Fruit fly (Drosophila melanogaster) whole organism, embryonic: Measurements from ENCODE around the gene Glyat.

Experiments
- Aef1 ChIP-seq: fragments of 200-800 bp; sonication (Bioruptor generic); IDR thresholded peaks from 3 replicates; pipeline ENCODE4 v1.3.6; 2022; ENCODE audit warnings: missing biosample characterization, missing genetic modification characterization
- Bgb ChIP-seq: fragments of 200-800 bp; sonication (Bioruptor generic); IDR thresholded peaks from 2 replicates; pipeline ENCODE4 v1.3.6; 2022; ENCODE audit warnings: missing biosample characterization, missing genetic modification characterization; ENCODE audit not compliant: partially characterized antibody
- Bteb2 ChIP-seq: fragments of 200-800 bp; sonication (Bioruptor generic); optimal IDR thresholded peaks from 2 replicates; lab custom pipeline; 2016; ENCODE audit warnings: missing biosample characterization, missing genetic modification characterization
- CG10147 ChIP-seq: fragments of 200-800 bp; sonication (Bioruptor generic); optimal IDR thresholded peaks from 2 replicates; lab custom pipeline; 2019; ENCODE audit warnings: missing biosample characterization, mild to moderate bottlenecking, missing genetic modification characterization, moderate library complexity
- CG1024 ChIP-seq: fragments of 200-800 bp; sonication (Bioruptor generic); IDR thresholded peaks from 2 replicates; pipeline ENCODE4 v1.3.6; 2022; ENCODE audit warnings: missing biosample characterization, missing genetic modification characterization
- CG10565 ChIP-seq: fragments of 200-800 bp; sonication (Bioruptor generic); optimal IDR thresholded peaks from 3 replicates; lab custom pipeline; 2016; ENCODE audit warnings: missing biosample characterization, mild to moderate bottlenecking, missing genetic modification characterization
- CG12155 ChIP-seq: fragments of 200-800 bp; sonication (Bioruptor generic); optimal IDR thresholded peaks from 3 replicates; lab custom pipeline; 2016; ENCODE audit warnings: missing biosample characterization, missing genetic modification characterization
- CG12769 ChIP-seq: fragments of 200-800 bp; sonication (Bioruptor generic); optimal IDR thresholded peaks from 2 replicates; lab custom pipeline; 2019; ENCODE audit warnings: missing biosample characterization, mild to moderate bottlenecking, missing genetic modification characterization, moderate library complexity
- CG14965 ChIP-seq: fragments of 200-800 bp; sonication (Bioruptor generic); optimal IDR thresholded peaks from 2 replicates; lab custom pipeline; 2016; ENCODE audit warnings: missing biosample characterization, missing genetic modification characterization, borderline replicate concordance
- CG1647 ChIP-seq: fragments of 200-800 bp; sonication (Bioruptor generic); optimal IDR thresholded peaks from 3 replicates; lab custom pipeline; 2016; ENCODE audit warnings: missing biosample characterization, missing genetic modification characterization
- CG2889 ChIP-seq: fragments of 200-800 bp; sonication (Bioruptor generic); IDR thresholded peaks from 3 replicates; pipeline ENCODE4 v1.3.6; 2022; ENCODE audit warnings: missing biosample characterization, missing genetic modification characterization
- CG3281 ChIP-seq: fragments of 200-800 bp; sonication (Bioruptor generic); optimal IDR thresholded peaks from 3 replicates; lab custom pipeline; 2017; ENCODE audit warnings: missing biosample characterization, mild to moderate bottlenecking, missing genetic modification characterization
- CG4328 ChIP-seq: fragments of 200-800 bp; sonication (Bioruptor generic); optimal IDR thresholded peaks from 3 replicates; lab custom pipeline; 2017; ENCODE audit warnings: missing biosample characterization, missing genetic modification reagents, missing genetic modification characterization
- CG5180 ChIP-seq: fragments of 200-800 bp; sonication (Bioruptor generic); optimal IDR thresholded peaks from 3 replicates; lab custom pipeline; 2017; ENCODE audit warnings: missing biosample characterization, missing genetic modification characterization, mild to moderate bottlenecking, moderate library complexity, missing genetic modification reagents
- CG6272 ChIP-seq: fragments of 200-800 bp; sonication (Bioruptor generic); IDR thresholded peaks from 2 replicates; pipeline ENCODE4 v1.3.6; 2022; ENCODE audit warnings: missing biosample characterization, missing genetic modification characterization
- CG6765 ChIP-seq: fragments of 200-800 bp; sonication (Bioruptor generic); optimal IDR thresholded peaks from 3 replicates; lab custom pipeline; 2017; ENCODE audit warnings: missing biosample characterization, mild to moderate bottlenecking, missing genetic modification characterization
- CG7987 ChIP-seq: fragments of 200-800 bp; sonication (Bioruptor generic); optimal IDR thresholded peaks from 2 replicates; lab custom pipeline; 2018; ENCODE audit warnings: missing biosample characterization, mild to moderate bottlenecking, missing genetic modification characterization, moderate library complexity
- CG8478 ChIP-seq: fragments of >200 bp; optimal IDR thresholded peaks from 2 replicates; lab custom pipeline; 2018
- CG9215 ChIP-seq: fragments of 200-800 bp; sonication (Bioruptor generic); IDR thresholded peaks from 2 replicates; pipeline ENCODE4 v1.3.6; 2022; ENCODE audit warnings: missing biosample characterization, missing genetic modification characterization
- CG9727 ChIP-seq: fragments of 200-800 bp; sonication (Bioruptor generic); optimal IDR thresholded peaks from 3 replicates; lab custom pipeline; 2017; ENCODE audit warnings: missing biosample characterization, mild to moderate bottlenecking, missing genetic modification characterization
- Dll ChIP-seq: fragments of 200-800 bp; sonication (Bioruptor generic); IDR thresholded peaks from 4 replicates; pipeline ENCODE4 v1.3.6; 2022; ENCODE audit warnings: missing biosample characterization, missing genetic modification characterization; ENCODE audit not compliant: partially characterized antibody
- Doc3 ChIP-seq: fragments of 200-800 bp; sonication (Bioruptor generic); IDR thresholded peaks from 3 replicates; pipeline ENCODE4 v1.3.6; 2022; ENCODE audit warnings: missing biosample characterization, missing genetic modification characterization; ENCODE audit not compliant: partially characterized antibody
- Dref ChIP-seq: fragments of 200-800 bp; sonication (Bioruptor generic); IDR thresholded peaks from 2 replicates; pipeline ENCODE4 v1.3.6; 2022; ENCODE audit warnings: missing biosample characterization, missing genetic modification characterization
- E2f1 ChIP-seq: fragments of 200-800 bp; sonication (Bioruptor generic); IDR thresholded peaks from 2 replicates; pipeline ENCODE4 v1.3.6; 2022; ENCODE audit warnings: missing biosample characterization, missing genetic modification characterization
- Eip74EF ChIP-seq, 2 experiments: fragments of 200-800 bp in 1 of 2; fragments of >200 bp in 1 of 2; sonication (Bioruptor generic) in 1 of 2; optimal IDR thresholded peaks; 2 replicates each; lab custom pipeline; 2017 to 2019; ENCODE audit warnings: missing biosample characterization in 2 of 2, missing genetic modification characterization in 2 of 2, mild to moderate bottlenecking in 1 of 2, moderate library complexity in 1 of 2
- Elba2 ChIP-seq: fragments of 200-800 bp; sonication (Bioruptor generic); optimal IDR thresholded peaks from 3 replicates; lab custom pipeline; 2016; ENCODE audit warnings: missing biosample characterization, missing genetic modification characterization
- HmgD ChIP-seq: fragments of 200-800 bp; sonication (Bioruptor generic); optimal IDR thresholded peaks from 3 replicates; lab custom pipeline; 2016; ENCODE audit warnings: missing biosample characterization, missing genetic modification characterization
- Kr ChIP-seq: fragments of 200-800 bp; sonication (Bioruptor generic); optimal IDR thresholded peaks from 2 replicates; lab custom pipeline; 2017; ENCODE audit warnings: missing biosample characterization, mild to moderate bottlenecking, missing genetic modification characterization
- NC2β ChIP-seq: fragments of 200-800 bp; sonication (Bioruptor generic); optimal IDR thresholded peaks from 2 replicates; lab custom pipeline; 2016; ENCODE audit warnings: missing biosample characterization, missing genetic modification characterization
- Nf-YB ChIP-seq: fragments of 200-800 bp; sonication (Bioruptor generic); optimal IDR thresholded peaks from 3 replicates; lab custom pipeline; 2019; ENCODE audit warnings: missing biosample characterization, mild to moderate bottlenecking, missing genetic modification characterization, moderate library complexity
- Nf-YC ChIP-seq: fragments of 200-800 bp; optimal IDR thresholded peaks from 3 replicates; lab custom pipeline; 2019; ENCODE audit warnings: missing biosample characterization, mild to moderate bottlenecking, missing genetic modification characterization, moderate library complexity
- Scr ChIP-seq: fragments of 200-800 bp; sonication (Bioruptor generic); IDR thresholded peaks from 2 replicates; pipeline ENCODE4 v1.3.6; 2022; ENCODE audit warnings: missing biosample characterization, missing genetic modification characterization; ENCODE audit not compliant: partially characterized antibody
- Sry-δ ChIP-seq: fragments of 200-800 bp; sonication (Bioruptor generic); optimal IDR thresholded peaks from 2 replicates; lab custom pipeline; 2016; ENCODE audit warnings: missing biosample characterization, missing genetic modification characterization
- Trl ChIP-seq, 3 experiments: fragments of >200 bp in 2 of 3; fragments of 200-800 bp in 1 of 3; sonication (Bioruptor generic) in 1 of 3; optimal IDR thresholded peaks; 2 replicates in 1 of 3; 3 replicates in 2 of 3; lab custom pipeline; 2016 to 2017; ENCODE audit warnings: missing biosample characterization in 1 of 3, missing genetic modification characterization in 1 of 3
- da ChIP-seq: fragments of 200-800 bp; sonication (Bioruptor generic); optimal IDR thresholded peaks from 2 replicates; lab custom pipeline; 2016; ENCODE audit warnings: missing biosample characterization, missing genetic modification characterization
- dm ChIP-seq: fragments of 200-800 bp; sonication (Bioruptor generic); optimal IDR thresholded peaks from 3 replicates; lab custom pipeline; 2016; ENCODE audit warnings: missing biosample characterization, missing genetic modification characterization
- eyg ChIP-seq: fragments of 200-800 bp; sonication (Bioruptor generic); optimal IDR thresholded peaks from 3 replicates; lab custom pipeline; 2016; ENCODE audit warnings: missing biosample characterization, missing genetic modification characterization
- gce ChIP-seq: fragments of 200-800 bp; sonication (Bioruptor generic); IDR thresholded peaks from 3 replicates; pipeline ENCODE4 v1.3.6; 2022; ENCODE audit warnings: missing biosample characterization, missing genetic modification characterization
- gem ChIP-seq: fragments of 200-800 bp; sonication (Bioruptor generic); optimal IDR thresholded peaks from 2 replicates; lab custom pipeline; 2019; ENCODE audit warnings: missing biosample characterization, mild to moderate bottlenecking, missing genetic modification characterization, moderate library complexity
- grn ChIP-seq: fragments of 200-800 bp; sonication (Bioruptor generic); optimal IDR thresholded peaks from 3 replicates; lab custom pipeline; 2017; ENCODE audit warnings: missing biosample characterization, missing genetic modification characterization
- her ChIP-seq: fragments of 200-800 bp; sonication (Bioruptor generic); optimal IDR thresholded peaks from 2 replicates; lab custom pipeline; 2016; ENCODE audit warnings: missing biosample characterization, missing genetic modification characterization
- hkb ChIP-seq, 2 experiments: fragments of 200-800 bp in 1 of 2; fragments of >200 bp in 1 of 2; sonication (Bioruptor generic) in 1 of 2; IDR thresholded peaks in 1 of 2; optimal IDR thresholded peaks in 1 of 2; 2 replicates each; pipeline versions ENCODE4 v1.3.6 to Lab custom; 2017 to 2022; ENCODE audit warnings: missing biosample characterization in 1 of 2, missing genetic modification characterization in 1 of 2
- jumu ChIP-seq: fragments of 200-800 bp; sonication (Bioruptor generic); optimal IDR thresholded peaks from 3 replicates; lab custom pipeline; 2016; ENCODE audit warnings: missing biosample characterization, missing genetic modification characterization
- odd ChIP-seq: fragments of 200-800 bp; sonication (Bioruptor generic); optimal IDR thresholded peaks from 2 replicates; lab custom pipeline; 2017; ENCODE audit warnings: missing biosample characterization, mild to moderate bottlenecking, missing genetic modification characterization
- ro ChIP-seq: fragments of 200-800 bp; sonication (Bioruptor generic); IDR thresholded peaks from 2 replicates; pipeline ENCODE4 v1.3.6; 2022; ENCODE audit warnings: missing biosample characterization, missing genetic modification characterization
- salm ChIP-seq: fragments of 200-800 bp; sonication (Bioruptor generic); optimal IDR thresholded peaks from 2 replicates; lab custom pipeline; 2018; ENCODE audit warnings: missing biosample characterization, mild to moderate bottlenecking, missing genetic modification characterization
- slp2 ChIP-seq: fragments of 200-800 bp; sonication (Bioruptor generic); optimal IDR thresholded peaks from 2 replicates; lab custom pipeline; 2016; ENCODE audit warnings: missing biosample characterization, missing genetic modification characterization
- sr ChIP-seq: fragments of 200-800 bp; sonication (Bioruptor generic); IDR thresholded peaks from 3 replicates; pipeline ENCODE4 v1.3.6; 2022; ENCODE audit warnings: missing biosample characterization, missing genetic modification characterization
- wek ChIP-seq: fragments of 200-800 bp; sonication (Bioruptor generic); optimal IDR thresholded peaks from 3 replicates; lab custom pipeline; 2018; ENCODE audit warnings: missing biosample characterization, mild to moderate bottlenecking, missing genetic modification characterization, moderate library complexity
- zen ChIP-seq: fragments of 200-800 bp; sonication (Bioruptor generic); optimal IDR thresholded peaks from 3 replicates; lab custom pipeline; 2018; ENCODE audit warnings: missing biosample characterization, mild to moderate bottlenecking, missing genetic modification characterization, moderate library complexity

The Glyat gene

DNA sequence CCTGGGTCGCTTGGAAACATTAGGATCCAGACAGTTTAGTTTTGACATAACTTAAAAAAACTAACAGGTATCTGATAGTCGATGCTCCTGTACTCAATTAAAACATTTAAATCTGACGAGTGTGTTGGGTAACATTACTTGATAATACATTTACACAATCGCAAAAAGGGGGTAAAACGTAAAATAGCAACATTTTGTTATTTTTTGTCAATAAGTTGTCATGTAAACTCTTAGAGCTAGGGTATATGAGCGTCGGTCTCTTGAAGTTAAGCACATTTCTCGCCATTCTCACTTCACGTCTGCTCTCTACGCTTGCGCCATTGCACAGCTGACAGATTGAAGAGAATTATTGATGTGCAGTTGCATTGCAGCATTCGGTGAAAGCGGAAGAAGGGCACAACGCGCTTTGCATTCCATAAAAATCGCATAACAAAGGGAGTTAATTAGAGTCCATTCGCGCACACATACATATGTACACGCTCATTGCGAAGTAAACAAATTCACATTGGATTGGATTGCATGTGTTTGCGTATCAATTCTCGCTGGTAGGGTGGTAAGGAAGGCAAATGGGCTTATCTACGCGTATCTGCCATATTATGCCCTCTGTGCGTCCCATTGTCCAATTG is 25.4 kb downstream of the Glyat start (continued):
- TF ChIP-seq CG3281 (GFP tag; lab: Kevin White, UChicago) (no peak), Bteb2 (GFP tag; lab: Kevin White, UChicago) (peak; percentile 9), CG1024 (GFP tag; lab: Robert Waterston, UW) (no peak), Dll (GFP tag; lab: Robert Waterston, UW) (no peak), CG12769 (tag; lab: Kevin White, UChicago) (no peak), Nf-YB (GFP tag; lab: Kevin White, UChicago) (no peak), zen (tag; lab: Kevin White, UChicago) (no peak), CG1647 (GFP tag; lab: Kevin White, UChicago) (no peak), gce (GFP tag; lab: Robert Waterston, UW) (no peak), grn (GFP tag; lab: Kevin White, UChicago) (no peak), CG5180 (GFP tag; lab: Kevin White, UChicago) (no peak), Eip74EF (GFP tag; optimal IDR thresholded peaks at IDR 0.05; lab: Kevin White, UChicago) (no peak), salm (tag; lab: Kevin White, UChicago) (no peak), CG7987 (GFP tag; lab: Kevin White, UChicago) (no peak), dm (GFP tag; lab: Kevin White, UChicago) (no peak), NC2β (GFP tag; lab: Kevin White, UChicago) (no peak), CG8478 (no peak), eyg (GFP tag; lab: Kevin White, UChicago) (no peak), Bgb (peak; percentile 40; the same call in 1 of the 2 replicates), CG10147 (GFP tag; lab: Kevin White, UChicago) (no peak), Sry-δ (GFP tag; lab: Kevin White, UChicago) (no peak), her (GFP tag; lab: Kevin White, UChicago) (no peak), jumu (GFP tag; lab: Kevin White, UChicago) (no peak), Aef1 (GFP tag; lab: Robert Waterston, UW) (no peak), Elba2 (GFP tag; lab: Kevin White, UChicago) (no peak), CG2889 (no peak), CG9215 (no peak), ro (GFP tag; lab: Robert Waterston, UW) (no peak), Scr (GFP tag; lab: Robert Waterston, UW) (peak; percentile 53), slp2 (GFP tag; lab: Kevin White, UChicago) (no peak), wek (no peak), HmgD (GFP tag; lab: Kevin White, UChicago) (no peak), CG12155 (GFP tag; lab: Kevin White, UChicago) (no peak), Nf-YC (tag; lab: Kevin White, UChicago) (no peak), CG4328 (GFP tag; lab: Kevin White, UChicago) (no peak), CG10565 (GFP tag; lab: Kevin White, UChicago) (no peak), Dref (GFP tag; lab: Robert Waterston, UW) (no peak), Trl (optimal IDR thresholded peaks at IDR 0.05; lab: Kevin White, UChicago) (peak; percentile 27 to 38), Trl (GFP tag; optimal IDR thresholded peaks at IDR 0.05; lab: Kevin White, UChicago) (peak; percentile 7), da (no peak), CG6272 (GFP tag; lab: Robert Waterston, UW) (no peak), Kr (GFP tag; lab: Kevin White, UChicago) (no peak), CG14965 (GFP tag; lab: Kevin White, UChicago) (peak; percentile 6), gem (tag; lab: Kevin White, UChicago) (peak; percentile 46), CG9727 (peak; percentile 20), Doc3 (GFP tag; lab: Robert Waterston, UW) (no peak), E2f1 (GFP tag; lab: Robert Waterston, UW) (no peak), odd (no peak), sr (GFP tag; lab: Robert Waterston, UW) (no peak), hkb (optimal IDR thresholded peaks at IDR 0.05; lab: Kevin White, UChicago) (no peak), hkb (GFP tag; IDR thresholded peaks at IDR 0.05; lab: Robert Waterston, UW) (no peak), CG6765 (GFP tag; lab: Kevin White, UChicago) (no peak)
